Worm (Caenorhabditis elegans) whole organism, midembryonic: ENCODE results near the gene F47F2.1.

Experiments
- cog-1 ChIP-seq: sonication (generic microtip); optimal IDR thresholded peaks from 2 replicates; lab custom pipeline; 2016; ENCODE audit warnings: missing genetic modification characterization, missing compliant biosample characterization
- flt-1 ChIP-seq: fragments of 200-800 bp; sonication (Bioruptor generic); IDR thresholded peaks from 2 replicates; pipeline ENCODE4 v1.3.6; 2022; ENCODE audit warnings: missing genetic modification characterization, missing compliant biosample characterization
- klf-2 ChIP-seq: fragments of 200-800 bp; sonication (Bioruptor generic); conservative IDR thresholded peaks from 2 replicates; pipeline ENCODE4 v1.3.6; 2022; ENCODE audit warnings: missing genetic modification reagents, missing genetic modification characterization, missing compliant biosample characterization
- med-1 ChIP-seq: sonication (generic microtip); optimal IDR thresholded peaks from 2 replicates; lab custom pipeline; 2017; ENCODE audit warnings: missing genetic modification characterization, mild to moderate bottlenecking, missing compliant biosample characterization, antibody characterized with exemption, missing genetic modification reagents; ENCODE audit not compliant: insufficient read depth
- ref-1 ChIP-seq: fragments of 200-800 bp; sonication (Bioruptor generic); conservative IDR thresholded peaks from 2 replicates; pipeline ENCODE4 v1.3.6; 2022; ENCODE audit warnings: missing genetic modification reagents, missing genetic modification characterization, missing compliant biosample characterization
- tab-1 ChIP-seq: fragments of 200-800 bp; sonication (Bioruptor generic); IDR thresholded peaks from 2 replicates; pipeline ENCODE4 v1.3.6; 2022; ENCODE audit warnings: missing genetic modification characterization, missing compliant biosample characterization
- ztf-23 ChIP-seq: fragments of 200-800 bp; sonication (Bioruptor generic); IDR thresholded peaks from 2 replicates; pipeline ENCODE4 v1.3.6; 2022; ENCODE audit warnings: missing genetic modification reagents, missing genetic modification characterization, missing compliant biosample characterization
- ztf-29 ChIP-seq: fragments of 200-800 bp; sonication (Bioruptor generic); IDR thresholded peaks from 2 replicates; pipeline ENCODE4 v1.3.6; 2022; ENCODE audit warnings: missing genetic modification reagents, missing genetic modification characterization, missing compliant biosample characterization

DNA sequence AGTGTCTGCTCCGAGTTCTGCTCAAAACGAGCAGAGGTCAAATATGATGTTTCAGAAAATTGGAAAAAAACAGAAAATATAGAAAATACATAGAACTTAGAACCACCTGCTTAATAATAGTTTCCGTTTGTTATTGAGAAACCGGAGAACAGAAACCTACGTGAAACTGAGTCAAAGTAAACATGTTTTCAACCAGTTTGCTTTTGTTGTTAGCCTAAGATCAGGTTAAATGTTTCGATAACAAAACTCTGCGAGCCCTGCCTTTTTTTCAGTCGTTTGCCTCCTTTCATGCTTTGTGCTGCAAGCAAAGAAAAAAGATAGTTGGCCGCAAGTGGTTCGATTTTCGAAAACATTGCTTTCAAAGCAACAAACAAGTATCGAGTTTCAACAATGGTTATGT lies 47.5 kb upstream of the F47F2.1 start:
- TF ChIP-seq flt-1 (GFP tag; lab: Robert Waterston, UW) = no peak
- TF ChIP-seq ref-1 (GFP tag; lab: Robert Waterston, UW) = no peak
- no peak for TF ChIP-seq med-1 (GFP tag; lab: Kevin White, UChicago)
- no peak for TF ChIP-seq tab-1 (GFP tag; lab: Robert Waterston, UW)
- TF ChIP-seq klf-2 = no peak
- no peak for TF ChIP-seq ztf-29
- TF ChIP-seq cog-1 (tag; lab: Kevin White, UChicago) = no peak
- no peak for TF ChIP-seq ztf-23
